Worm (Caenorhabditis elegans) whole organism, L2 larva: ENCODE results near the gene fbxc-18.

Source experiments
- C34F6.9 ChIP-seq: fragments of 150-350 bp; optimal IDR thresholded peaks from 2 replicates; lab custom pipeline; 2014; ENCODE audit warnings: missing biosample characterization, missing genetic modification characterization
- F13H6.1 ChIP-seq: sonication (generic microtip); optimal IDR thresholded peaks from 2 replicates; lab custom pipeline; 2016; ENCODE audit warnings: missing genetic modification characterization, missing compliant biosample characterization
- R02D3.7 ChIP-seq: fragments of 150-350 bp; optimal IDR thresholded peaks from 2 replicates; lab custom pipeline; 2014; ENCODE audit warnings: missing biosample characterization, missing genetic modification characterization
- Y55F3AM.14 ChIP-seq: fragments of 200-800 bp; sonication (Bioruptor generic); optimal IDR thresholded peaks from 2 replicates; lab custom pipeline; 2018; ENCODE audit warnings: mild to moderate bottlenecking, missing genetic modification characterization, missing compliant biosample characterization
- alr-1 ChIP-seq: fragments of 150-350 bp; optimal IDR thresholded peaks from 2 replicates; lab custom pipeline; 2014; ENCODE audit warnings: missing biosample characterization, missing genetic modification characterization
- ama-1 ChIP-seq: fragments of 150-350 bp; optimal IDR thresholded peaks from 2 replicates; lab custom pipeline; 2018; ENCODE audit warnings: inconsistent platforms
- blmp-1 ChIP-seq: sonication (generic microtip); optimal IDR thresholded peaks from 2 replicates; lab custom pipeline; 2017; ENCODE audit warnings: missing genetic modification characterization, mild to moderate bottlenecking, missing compliant biosample characterization, antibody characterized with exemption, moderate library complexity; ENCODE audit not compliant: insufficient read depth
- ceh-16 ChIP-seq: fragments of 150-350 bp; optimal IDR thresholded peaks from 2 replicates; lab custom pipeline; 2014; ENCODE audit warnings: missing biosample characterization, missing genetic modification characterization
- ceh-82 ChIP-seq: fragments of 150-350 bp; optimal IDR thresholded peaks from 2 replicates; lab custom pipeline; 2014; ENCODE audit warnings: missing biosample characterization, missing genetic modification characterization
- crh-2 ChIP-seq: sonication (generic microtip); optimal IDR thresholded peaks from 2 replicates; lab custom pipeline; 2017; ENCODE audit warnings: missing biosample characterization, missing genetic modification characterization
- egl-27 ChIP-seq: sonication (generic microtip); optimal IDR thresholded peaks from 3 replicates; lab custom pipeline; 2017; ENCODE audit warnings: missing biosample characterization, missing genetic modification reagents, missing genetic modification characterization
- elt-3 ChIP-seq: sonication (generic microtip); optimal IDR thresholded peaks from 2 replicates; lab custom pipeline; 2017; ENCODE audit warnings: missing biosample characterization, missing genetic modification characterization
- fos-1 ChIP-seq: fragments of 150-350 bp; optimal IDR thresholded peaks from 2 replicates; lab custom pipeline; 2014; ENCODE audit warnings: missing biosample characterization, missing genetic modification characterization
- lin-11 ChIP-seq: fragments of 150-350 bp; sonication (generic microtip); optimal IDR thresholded peaks from 2 replicates; lab custom pipeline; 2014; ENCODE audit warnings: missing biosample characterization, missing genetic modification characterization, inconsistent platforms, mixed read lengths
- lin-39 ChIP-seq: fragments of 150-350 bp; optimal IDR thresholded peaks from 2 replicates; lab custom pipeline; 2014; ENCODE audit warnings: missing biosample characterization, missing genetic modification reagents, missing genetic modification characterization
- lsy-2 ChIP-seq, 2 experiments: fragments of 150-350 bp in 1 of 2; sonication (generic microtip) in 1 of 2; optimal IDR thresholded peaks; 2 replicates each; lab custom pipeline; 2014 to 2017; ENCODE audit warnings: missing biosample characterization in 2 of 2, missing genetic modification characterization in 2 of 2
- mbf-1 ChIP-seq: sonication (generic microtip); optimal IDR thresholded peaks from 2 replicates; lab custom pipeline; 2017; ENCODE audit warnings: missing biosample characterization, missing genetic modification characterization
- mdl-1 ChIP-seq, 2 experiments: fragments of 150-350 bp in 1 of 2; sonication (generic microtip) in 1 of 2; optimal IDR thresholded peaks; 2 replicates each; lab custom pipeline; 2017; ENCODE audit warnings: missing biosample characterization in 2 of 2, missing genetic modification characterization in 2 of 2
- nhr-11 ChIP-seq: fragments of 150-350 bp; optimal IDR thresholded peaks from 2 replicates; lab custom pipeline; 2014; ENCODE audit warnings: missing biosample characterization, missing genetic modification characterization
- nhr-129 ChIP-seq: fragments of 150-350 bp; optimal IDR thresholded peaks from 2 replicates; lab custom pipeline; 2014; ENCODE audit warnings: missing biosample characterization, missing genetic modification characterization
- nhr-21 ChIP-seq: fragments of 150-350 bp; optimal IDR thresholded peaks from 2 replicates; lab custom pipeline; 2014; ENCODE audit warnings: missing biosample characterization, missing genetic modification characterization
- nhr-23 ChIP-seq: fragments of 150-350 bp; optimal IDR thresholded peaks from 2 replicates; lab custom pipeline; 2014; ENCODE audit warnings: missing biosample characterization, missing genetic modification reagents, missing genetic modification characterization
- nhr-25 ChIP-seq: fragments of 150-350 bp; sonication (generic microtip); optimal IDR thresholded peaks from 3 replicates; lab custom pipeline; 2014; ENCODE audit warnings: missing biosample characterization, missing genetic modification characterization
- nhr-6 ChIP-seq: fragments of 150-350 bp; optimal IDR thresholded peaks from 2 replicates; lab custom pipeline; 2014; ENCODE audit warnings: missing biosample characterization, missing genetic modification characterization
- nhr-77 ChIP-seq: fragments of 150-350 bp; optimal IDR thresholded peaks from 2 replicates; lab custom pipeline; 2014; ENCODE audit warnings: missing biosample characterization, missing genetic modification characterization
- sem-4 ChIP-seq: fragments of 150-350 bp; optimal IDR thresholded peaks from 2 replicates; lab custom pipeline; 2014; ENCODE audit warnings: missing biosample characterization, missing genetic modification reagents, missing genetic modification characterization
- skn-1 ChIP-seq: sonication (generic microtip); optimal IDR thresholded peaks from 2 replicates; lab custom pipeline; 2017; ENCODE audit warnings: missing biosample characterization, missing genetic modification characterization
- sma-9 ChIP-seq, 2 experiments: fragments of 150-350 bp in 1 of 2; sonication (generic microtip) in 1 of 2; optimal IDR thresholded peaks; 2 replicates each; lab custom pipeline; 2014 to 2016; ENCODE audit warnings: missing genetic modification characterization in 2 of 2, mild to moderate bottlenecking in 1 of 2, missing biosample characterization in 1 of 2, missing compliant biosample characterization in 1 of 2, missing genetic modification reagents in 1 of 2, moderate library complexity in 1 of 2
- snpc-4 ChIP-seq: fragments of 150-350 bp; optimal IDR thresholded peaks from 2 replicates; lab custom pipeline; 2014; ENCODE audit warnings: missing biosample characterization, missing genetic modification characterization
- unc-55 ChIP-seq: fragments of 150-350 bp; sonication (generic microtip); optimal IDR thresholded peaks from 3 replicates; lab custom pipeline; 2014; ENCODE audit warnings: missing biosample characterization, missing genetic modification reagents, missing genetic modification characterization
- unc-62 ChIP-seq: fragments of 150-350 bp; optimal IDR thresholded peaks from 2 replicates; lab custom pipeline; 2014; ENCODE audit warnings: missing biosample characterization, missing genetic modification reagents, missing genetic modification characterization
- zag-1 ChIP-seq: fragments of 150-350 bp; optimal IDR thresholded peaks from 2 replicates; lab custom pipeline; 2014; ENCODE audit warnings: missing biosample characterization, missing genetic modification characterization
- ztf-1 ChIP-seq: fragments of 200-800 bp; sonication (Bioruptor generic); conservative IDR thresholded peaks from 2 replicates; pipeline ENCODE4 v1.3.6; 2022; ENCODE audit warnings: missing genetic modification characterization, missing compliant biosample characterization
- ztf-11 ChIP-seq: sonication (generic microtip); optimal IDR thresholded peaks from 2 replicates; lab custom pipeline; 2017; ENCODE audit warnings: missing biosample characterization, missing genetic modification characterization

The fbxc-18 gene

DNA sequence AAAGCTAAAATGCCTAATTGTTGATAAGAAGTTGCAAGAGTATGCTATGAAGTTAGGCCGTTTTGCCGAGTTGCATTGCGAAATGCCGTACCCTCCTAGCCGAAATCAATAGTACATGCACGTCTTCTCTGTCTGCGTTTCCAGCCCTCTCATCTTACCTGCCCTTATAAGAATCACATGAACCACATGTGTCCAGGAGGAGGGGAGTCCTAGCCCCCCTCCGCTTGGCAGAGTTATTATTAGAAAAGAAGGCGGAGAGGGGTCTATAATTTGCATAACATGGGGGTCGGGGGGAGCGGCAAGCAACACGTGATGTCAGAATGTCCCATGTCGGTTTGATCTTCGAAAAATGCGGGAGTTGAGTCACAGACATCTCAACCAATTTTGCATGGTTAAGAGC lies 13.8 kb downstream of the fbxc-18 start:
- TF ChIP-seq unc-62 (no peak), ceh-16 (tag; lab: Kevin White, UChicago) (no peak), mbf-1 (tag; lab: Kevin White, UChicago) (no peak), nhr-77 (tag; lab: Kevin White, UChicago) (no peak), ceh-82 (tag; lab: Kevin White, UChicago) (no peak), F13H6.1 (no peak), egl-27 (tag; lab: Kevin White, UChicago) (no peak), zag-1 (tag; lab: Kevin White, UChicago) (no peak), ama-1 (lab: Kevin White, UChicago) (no peak), ztf-11 (tag; lab: Kevin White, UChicago) (no peak), elt-3 (tag; lab: Kevin White, UChicago) (no peak), nhr-6 (tag; lab: Kevin White, UChicago) (no peak), nhr-11 (no peak), Y55F3AM.14 (GFP tag; lab: Kevin White, UChicago) (no peak), sma-9 (GFP tag; optimal IDR thresholded peaks at IDR 0.05; lab: Kevin White, UChicago) (no peak), sma-9 (tag; optimal IDR thresholded peaks at IDR 0.05; lab: Kevin White, UChicago) (no peak)

DNA sequence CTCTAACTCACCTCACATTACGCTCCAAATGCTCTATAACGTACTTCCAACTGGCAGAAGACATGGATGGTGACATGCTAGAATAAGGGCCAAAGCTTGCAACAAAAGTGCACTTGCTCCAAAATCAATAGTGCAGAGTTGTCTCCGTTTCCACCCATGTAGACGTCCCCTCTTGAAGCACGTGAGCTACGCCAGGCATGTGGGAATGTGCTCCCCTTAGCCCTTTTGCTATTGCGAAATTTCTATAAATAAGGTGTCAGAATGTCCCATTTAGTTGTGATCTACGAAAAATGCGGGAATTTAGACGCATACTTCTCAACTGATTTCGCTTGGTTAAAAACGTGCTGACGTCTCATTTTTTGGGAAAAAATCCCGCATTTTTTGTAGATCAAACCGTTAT lies 16.5 kb downstream of the fbxc-18 start:
- no peak for TF ChIP-seq ztf-11 (tag; lab: Kevin White, UChicago)
- no peak for TF ChIP-seq lin-39
- TF ChIP-seq C34F6.9 (tag; lab: Kevin White, UChicago), result peak; percentile 34
- TF ChIP-seq elt-3 (tag; lab: Kevin White, UChicago), result no peak
- peak; percentile 54 for TF ChIP-seq sma-9 (GFP tag; optimal IDR thresholded peaks at IDR 0.05; lab: Kevin White, UChicago)
- no peak for TF ChIP-seq sma-9 (tag; optimal IDR thresholded peaks at IDR 0.05; lab: Kevin White, UChicago)
- peak; percentile 33 for TF ChIP-seq unc-55

DNA sequence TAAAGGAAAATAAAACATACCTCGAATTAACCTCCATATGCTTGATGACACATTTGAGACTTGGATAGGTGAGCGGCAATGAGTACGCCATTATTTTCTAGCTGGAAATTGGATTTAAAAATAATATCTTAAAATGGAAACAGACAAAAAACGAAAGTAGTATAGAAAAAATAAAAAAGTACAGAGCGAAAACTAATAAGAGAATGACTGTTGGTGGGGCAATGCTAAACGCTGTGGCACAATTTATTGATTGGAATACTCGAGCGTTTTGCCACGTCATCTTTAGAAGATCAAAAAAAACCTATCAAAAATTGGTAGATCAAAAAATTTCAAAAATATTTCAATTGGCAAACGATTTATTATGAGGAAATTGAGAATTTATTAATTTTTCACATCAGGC lies 18.8 kb downstream of the fbxc-18 start, which contains the start of gene fbxc-32:
fbxc-32 (minus strand) TSS at position 101 of the 400 bp plus-strand sequence.
- TF ChIP-seq nhr-21 (tag; lab: Kevin White, UChicago) (no peak), R02D3.7 (no peak), elt-3 (tag; lab: Kevin White, UChicago) (no peak), F13H6.1 (no peak), lin-11 (tag; lab: Kevin White, UChicago) (no peak), ceh-16 (tag; lab: Kevin White, UChicago) (no peak), fos-1 (tag; lab: Kevin White, UChicago) (no peak), snpc-4 (tag; lab: Kevin White, UChicago) (no peak), nhr-25 (tag; lab: Kevin White, UChicago) (no peak), skn-1 (tag; lab: Kevin White, UChicago) (no peak), nhr-6 (tag; lab: Kevin White, UChicago) (no peak), ceh-82 (tag; lab: Kevin White, UChicago) (no peak), nhr-77 (tag; lab: Kevin White, UChicago) (no peak)

DNA sequence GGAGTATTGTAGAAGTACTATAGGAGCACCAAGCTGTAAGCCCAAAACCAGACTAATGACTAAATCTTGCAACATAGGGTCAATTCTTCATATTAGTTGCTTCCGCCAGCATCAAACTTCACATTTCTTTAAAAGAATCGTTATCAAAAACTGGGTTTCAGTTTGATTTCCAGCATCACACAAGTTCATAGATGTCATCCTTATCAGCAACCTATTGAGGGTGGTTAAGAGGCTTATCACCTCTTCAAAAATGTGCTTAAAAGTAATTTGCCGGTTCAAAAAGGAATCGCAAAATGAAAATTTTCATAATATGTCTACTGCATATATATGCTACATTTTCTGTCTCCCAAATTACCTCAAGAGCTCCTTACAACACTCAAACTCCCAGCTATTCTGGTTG lies 23.1 kb downstream of the fbxc-18 start, which contains the start of gene clec-43:
clec-43 (plus strand) TSS at position 294 of the 400 bp plus-strand sequence.
- TF ChIP-seq ztf-1 (no peak), fos-1 (tag; lab: Kevin White, UChicago) (peak; percentile 71)

DNA sequence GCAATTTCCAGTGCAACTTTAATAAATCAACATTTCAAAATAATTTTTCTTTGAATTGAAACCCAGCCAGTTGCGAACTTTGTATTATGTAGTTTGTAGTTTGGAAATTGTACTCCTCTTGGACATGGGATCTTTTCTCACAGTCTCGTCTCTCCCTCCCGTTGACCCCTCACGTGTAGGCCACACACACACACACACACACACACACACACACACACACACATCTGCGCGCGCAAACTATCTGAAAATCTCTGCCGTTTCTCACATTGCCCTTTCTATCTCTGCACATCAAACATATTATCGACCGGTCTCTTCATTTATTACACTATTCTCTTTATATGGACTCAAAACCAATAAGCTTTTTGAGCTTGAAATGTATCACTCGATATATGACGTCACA lies 26.1 kb downstream of the fbxc-18 start, which contains the start of gene fbxc-36:
fbxc-36 (plus strand) TSS at position 205 of the 400 bp plus-strand sequence.
- TF ChIP-seq mdl-1 (tag; optimal IDR thresholded peaks at IDR 0.05; lab: Kevin White, UChicago) (no peak), Y55F3AM.14 (GFP tag; lab: Kevin White, UChicago) (no peak), alr-1 (tag; lab: Kevin White, UChicago) (no peak), skn-1 (tag; lab: Kevin White, UChicago) (no peak)

DNA sequence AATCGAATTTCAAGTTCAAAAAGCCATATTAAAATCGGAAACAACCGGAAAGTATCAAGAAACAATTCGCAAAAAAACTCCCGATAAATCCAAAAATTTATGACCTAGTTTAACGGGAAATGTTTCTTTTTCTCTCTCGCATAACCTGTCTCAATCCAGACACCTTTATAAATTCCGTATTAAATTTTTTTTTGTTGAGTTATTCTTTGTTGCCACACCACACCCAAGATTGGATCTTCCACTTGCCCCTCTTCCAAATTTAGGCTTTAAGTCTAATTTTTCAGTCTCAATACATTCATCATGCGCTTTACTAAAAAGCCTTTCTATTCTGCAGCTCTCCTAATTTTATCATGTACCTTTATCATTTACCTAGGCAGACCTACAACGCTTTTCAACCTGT lies 28.3 kb downstream of the fbxc-18 start, which contains the start of gene R07C3.3:
R07C3.3 (plus strand) TSS at position 301 of the 400 bp plus-strand sequence.
- no peak for TF ChIP-seq crh-2
- TF ChIP-seq lsy-2 (tag; optimal IDR thresholded peaks at IDR 0.05; lab: Kevin White, UChicago), result no peak
- no peak for TF ChIP-seq lin-39
- no peak for TF ChIP-seq mbf-1 (tag; lab: Kevin White, UChicago)
- TF ChIP-seq ztf-11 (tag; lab: Kevin White, UChicago), result no peak
- TF ChIP-seq nhr-11, result no peak
- TF ChIP-seq sem-4, result no peak
- no peak for TF ChIP-seq nhr-23
- no peak for TF ChIP-seq lin-11 (tag; lab: Kevin White, UChicago)
- no peak for TF ChIP-seq nhr-129 (tag; lab: Kevin White, UChicago)
- no peak for TF ChIP-seq nhr-6 (tag; lab: Kevin White, UChicago)
- TF ChIP-seq F13H6.1, result no peak
- TF ChIP-seq blmp-1, result no peak
